Worm (Caenorhabditis elegans) whole organism, L4 larva: ENCODE results near the gene gln-5.

Experiments used
- D1046.2 ChIP-seq: fragments of 200-800 bp; sonication (Bioruptor generic); IDR thresholded peaks from 2 replicates; pipeline ENCODE4 v1.3.6; 2022; ENCODE audit warnings: missing genetic modification characterization, missing compliant biosample characterization
- F37D6.2 ChIP-seq: sonication (generic microtip); optimal IDR thresholded peaks from 2 replicates; lab custom pipeline; 2016; ENCODE audit warnings: mild to moderate bottlenecking, missing genetic modification characterization, missing compliant biosample characterization
- aha-1 ChIP-seq: fragments of 150-350 bp; peaks from one replicate; lab custom pipeline; 2014; ENCODE audit warnings: missing biosample characterization, missing genetic modification characterization
- attf-4 ChIP-seq: sonication (generic microtip); optimal IDR thresholded peaks from 3 replicates; lab custom pipeline; 2017; ENCODE audit warnings: missing biosample characterization, missing genetic modification characterization
- ceh-82 ChIP-seq: sonication (generic microtip); optimal IDR thresholded peaks from 2 replicates; lab custom pipeline; 2017; ENCODE audit warnings: missing biosample characterization, missing genetic modification characterization
- daf-16 ChIP-seq, 3 experiments: sonication (generic microtip); optimal IDR thresholded peaks; 2 replicates each; lab custom pipeline; 2016 to 2017; ENCODE audit warnings: missing genetic modification characterization in 3 of 3, missing genetic modification reagents in 3 of 3, mild to moderate bottlenecking in 2 of 3, missing compliant biosample characterization in 2 of 3, missing biosample characterization in 1 of 3, moderate library complexity in 1 of 3
- dmd-6 ChIP-seq: fragments of 200-800 bp; sonication (Bioruptor generic); IDR thresholded peaks from 2 replicates; pipeline ENCODE4 v1.3.6; 2022; ENCODE audit warnings: missing genetic modification reagents, missing genetic modification characterization, missing compliant biosample characterization
- dpl-1 ChIP-seq: fragments of 150-350 bp; optimal IDR thresholded peaks from 2 replicates; lab custom pipeline; 2014; ENCODE audit warnings: missing biosample characterization, missing genetic modification reagents, missing genetic modification characterization
- fkh-10 ChIP-seq: fragments of 150-350 bp; optimal IDR thresholded peaks from 2 replicates; lab custom pipeline; 2014; ENCODE audit warnings: missing biosample characterization, missing genetic modification reagents, missing genetic modification characterization
- hlh-11 ChIP-seq: fragments of 200-800 bp; sonication (Bioruptor generic); optimal IDR thresholded peaks from 2 replicates; lab custom pipeline; 2018; ENCODE audit warnings: mild to moderate bottlenecking, missing genetic modification characterization, missing compliant biosample characterization
- lin-38 ChIP-seq: fragments of 200-800 bp; sonication (Bioruptor generic); IDR thresholded peaks from 2 replicates; pipeline ENCODE4 v1.3.6; 2022; ENCODE audit warnings: missing genetic modification reagents, missing genetic modification characterization, missing compliant biosample characterization
- lin-39 ChIP-seq: fragments of 150-350 bp; optimal IDR thresholded peaks from 2 replicates; lab custom pipeline; 2014; ENCODE audit warnings: missing biosample characterization, missing genetic modification reagents, missing genetic modification characterization
- mxl-3 ChIP-seq: fragments of 200-800 bp; sonication (Bioruptor generic); optimal IDR thresholded peaks from 2 replicates; lab custom pipeline; 2018; ENCODE audit warnings: mild to moderate bottlenecking, missing genetic modification characterization, missing compliant biosample characterization
- nhr-28 ChIP-seq: fragments of 150-350 bp; optimal IDR thresholded peaks from 2 replicates; lab custom pipeline; 2014; ENCODE audit warnings: missing biosample characterization, missing genetic modification characterization
- nhr-76 ChIP-seq: fragments of 150-350 bp; optimal IDR thresholded peaks from 2 replicates; lab custom pipeline; 2014; ENCODE audit warnings: missing biosample characterization, missing genetic modification characterization
- php-3 ChIP-seq: fragments of 200-800 bp; sonication (Bioruptor generic); IDR thresholded peaks from 2 replicates; pipeline ENCODE4 v1.3.6; 2022; ENCODE audit warnings: missing genetic modification reagents, missing genetic modification characterization, missing compliant biosample characterization
- pqm-1 ChIP-seq: sonication (generic microtip); optimal IDR thresholded peaks from 2 replicates; lab custom pipeline; 2017; ENCODE audit warnings: missing biosample characterization, missing genetic modification characterization
- rbr-2 ChIP-seq: sonication (generic microtip); optimal IDR thresholded peaks from 2 replicates; lab custom pipeline; 2016; ENCODE audit warnings: missing genotype, missing genetic modification characterization, missing compliant biosample characterization
- skn-1 ChIP-seq: fragments of 150-350 bp; optimal IDR thresholded peaks from 2 replicates; lab custom pipeline; 2014; ENCODE audit warnings: missing biosample characterization, missing genetic modification characterization
- snpc-1.2 ChIP-seq: fragments of 200-800 bp; sonication (Bioruptor generic); IDR thresholded peaks from 2 replicates; pipeline ENCODE4 v1.3.6; 2022; ENCODE audit warnings: missing genetic modification reagents, missing genetic modification characterization, missing compliant biosample characterization
- unc-130 ChIP-seq: sonication (generic microtip); optimal IDR thresholded peaks from 2 replicates; lab custom pipeline; 2016; ENCODE audit warnings: missing genetic modification reagents, missing genetic modification characterization, missing compliant biosample characterization
- unc-62 ChIP-seq, 3 experiments: fragments of 150-350 bp in 1 of 3; sonication (generic microtip); optimal IDR thresholded peaks in 2 of 3; peaks in 1 of 3; 1 replicate in 1 of 3; 2 replicates in 2 of 3; lab custom pipeline; 2014 to 2017; ENCODE audit warnings: missing biosample characterization in 3 of 3, missing genetic modification characterization in 3 of 3, missing genetic modification reagents in 3 of 3, missing genotype in 1 of 3
- zag-1 ChIP-seq: fragments of 150-350 bp; optimal IDR thresholded peaks from 2 replicates; lab custom pipeline; 2014; ENCODE audit warnings: missing biosample characterization, missing genetic modification characterization

Gene gln-5

DNA sequence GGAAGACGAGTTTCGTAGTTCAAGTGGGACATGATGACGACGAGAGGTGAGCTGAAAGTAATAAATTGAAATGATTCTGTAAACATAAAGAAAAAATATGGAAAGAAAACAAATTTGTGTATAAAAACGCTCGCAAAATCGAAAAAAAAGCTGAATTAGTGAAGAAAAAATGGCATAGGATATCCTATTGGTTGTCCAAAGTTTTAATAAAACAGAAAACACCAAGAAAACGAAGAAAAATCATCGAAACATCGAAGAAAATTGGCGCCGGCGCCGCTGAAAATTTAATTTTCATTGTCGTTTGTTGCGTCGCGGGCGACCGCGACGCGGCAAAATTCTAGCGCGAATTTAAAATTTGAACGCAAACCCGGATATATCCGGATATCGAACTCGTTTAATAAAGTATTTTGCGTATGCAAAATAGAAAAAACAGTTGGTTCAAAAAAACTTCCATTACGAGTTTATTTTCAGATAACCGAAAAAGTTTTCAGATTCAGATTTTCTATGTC is at the start of gene gln-5:
TSS of gene gln-5 (minus strand) at position 51 of the 509 bp plus-strand sequence.
- TF ChIP-seq lin-38 (GFP tag; lab: Robert Waterston, UW) (peak; percentile 64), aha-1 (tag; lab: Kevin White, UChicago) (peak; percentile 34), snpc-1.2 (0 out of 2 replicates have a peak, but pooled peaks have one; percentile 45), lin-39 (tag; lab: Kevin White, UChicago) (no peak)

DNA sequence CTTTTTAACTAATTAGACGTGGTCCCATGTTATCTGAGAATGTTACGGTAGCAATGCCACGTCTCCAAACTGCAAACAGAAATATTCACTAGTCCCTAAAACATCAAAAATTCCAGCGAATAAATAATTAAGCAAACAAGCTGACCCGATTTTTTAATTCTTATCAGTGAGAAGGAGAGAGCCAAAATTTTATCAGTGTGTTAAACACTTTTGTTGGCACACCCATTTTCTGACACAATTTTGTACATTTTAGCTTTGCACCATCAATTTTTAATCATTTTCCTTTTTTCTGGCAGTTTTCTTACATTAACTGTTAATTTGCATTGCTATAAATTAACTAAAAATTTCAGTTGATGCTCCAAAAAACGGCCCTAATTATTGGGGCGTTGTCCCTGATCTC is 47.0 kb upstream of the gln-5 start, which contains the start of gene C49C3.4:
TSS of gene C49C3.4 (plus strand) at position 351 of the 400 bp plus-strand sequence.
- TF ChIP-seq dmd-6 (GFP tag; lab: Robert Waterston, UW) (peak; percentile 28; the same call in 1 of the 2 replicates), pqm-1 (tag; lab: Kevin White, UChicago) (peak; percentile 96), skn-1 (tag; lab: Kevin White, UChicago) (no peak), hlh-11 (tag; lab: Kevin White, UChicago) (peak; percentile 7), dpl-1 (GFP tag; lab: Kevin White, UChicago) (no peak), zag-1 (tag; lab: Kevin White, UChicago) (no peak), daf-16 (GFP tag; optimal IDR thresholded peaks at IDR 0.05; lab: Kevin White, UChicago) (no peak), daf-16 (tag; optimal IDR thresholded peaks at IDR 0.05; lab: Kevin White, UChicago) (peak; percentile 35), nhr-28 (tag; lab: Kevin White, UChicago) (peak; percentile 79), attf-4 (tag; lab: Kevin White, UChicago) (no peak)

DNA sequence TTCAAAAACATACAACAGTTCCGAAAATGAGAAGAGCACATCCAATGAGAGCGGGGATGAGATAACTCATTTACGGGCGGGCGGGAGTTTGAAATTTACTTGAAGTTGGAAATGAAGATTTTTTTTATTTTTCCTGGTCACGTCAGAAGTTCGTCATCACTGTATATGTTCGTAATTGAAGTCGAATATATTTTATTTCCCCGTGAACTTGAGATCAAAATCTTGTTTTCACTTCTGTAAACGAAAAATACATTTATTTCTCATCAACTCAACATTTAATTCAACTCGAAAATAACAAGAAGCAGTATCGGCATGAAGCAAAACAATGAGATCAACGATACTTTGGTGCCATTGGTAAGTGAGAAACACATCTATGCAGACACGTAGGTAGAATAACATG is 42.9 kb upstream of the gln-5 start, which contains the start of gene C49C3.20:
TSS of gene C49C3.20 (minus strand) at position 101 of the 400 bp plus-strand sequence.
- TF ChIP-seq aha-1 (tag; lab: Kevin White, UChicago) (peak; percentile 60), nhr-76 (tag; lab: Kevin White, UChicago) (no peak)

DNA sequence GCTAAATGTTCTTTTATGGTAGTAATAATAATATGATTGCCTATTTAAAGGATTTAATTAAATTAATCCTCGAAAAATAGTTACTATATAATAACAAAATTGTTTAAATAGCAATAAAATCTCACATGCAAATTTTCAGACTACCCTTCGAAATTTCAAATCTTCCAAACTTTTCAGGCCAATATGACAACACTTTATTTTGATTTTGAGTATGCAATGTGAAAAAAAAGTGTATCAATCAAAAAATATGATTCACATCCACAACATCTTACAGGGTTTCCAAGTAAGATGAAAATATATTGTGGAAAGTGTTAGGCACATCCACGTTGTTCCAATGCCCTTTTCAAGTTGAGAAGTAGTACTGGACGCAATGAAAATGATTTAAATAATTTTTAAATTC is 38.4 kb upstream of the gln-5 start, which contains the start of gene snf-9:
TSS of gene snf-9 (plus strand) at position 301 of the 400 bp plus-strand sequence.
- TF ChIP-seq mxl-3 (GFP tag; lab: Kevin White, UChicago) (no peak), unc-62 (GFP tag; optimal IDR thresholded peaks at IDR 0.05 in 1 of 2; lab: Kevin White, UChicago) (peak in 1 of 2 experiments; percentile 15), unc-62 (tag; optimal IDR thresholded peaks at IDR 0.05; lab: Kevin White, UChicago) (no peak)
- TF ChIP-seq, all 104 proteins: peak for 1

DNA sequence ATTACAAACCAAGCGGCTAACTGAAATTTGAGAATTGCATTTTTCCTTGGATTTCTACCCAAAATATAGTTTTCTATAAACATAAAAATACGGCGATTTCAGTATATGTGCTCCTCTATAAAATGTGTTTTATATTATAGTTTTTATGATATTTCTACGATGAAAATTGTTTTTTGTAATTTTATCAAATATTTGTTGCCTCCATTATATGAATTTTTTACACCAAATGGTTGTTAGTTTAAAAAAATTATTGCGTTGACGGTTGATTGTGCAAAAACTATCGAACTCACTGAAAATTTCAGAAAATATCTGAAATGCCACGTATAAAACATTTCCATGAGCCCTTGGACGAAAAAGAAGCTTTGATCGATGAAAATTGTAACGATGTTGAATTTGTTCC is 34.8 kb upstream of the gln-5 start, which contains the start of gene T28F3.9:
TSS of gene T28F3.9 (plus strand) at position 301 of the 400 bp plus-strand sequence.
- TF ChIP-seq unc-130 (GFP tag; lab: Kevin White, UChicago) (no peak), F37D6.2 (tag; lab: Kevin White, UChicago) (no peak)

DNA sequence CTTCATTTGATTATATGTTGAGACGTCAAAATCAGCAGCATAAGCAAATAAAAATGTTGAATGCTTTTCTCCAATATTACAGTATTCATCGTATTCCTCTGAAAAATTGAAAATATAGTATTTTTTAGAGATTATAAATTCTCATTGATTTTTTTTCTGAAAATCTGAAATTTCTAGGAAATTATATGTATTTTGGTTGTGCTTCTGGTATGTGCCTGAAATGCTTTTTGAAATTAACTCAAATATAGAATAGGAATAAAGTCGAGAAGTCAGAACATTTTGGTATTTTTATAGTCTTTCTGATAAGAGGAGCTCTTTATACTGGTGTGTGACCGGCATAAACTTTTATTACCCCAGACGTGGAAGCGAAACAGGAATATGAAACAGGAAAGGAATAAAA is 33.8 kb upstream of the gln-5 start, which contains the start of gene T28F3.8:
TSS of gene T28F3.8 (minus strand) at position 101 of the 400 bp plus-strand sequence.
- peak; percentile 82 for TF ChIP-seq php-3 (GFP tag; lab: Robert Waterston, UW)
- TF ChIP-seq, all 104 proteins: peak for 1; not testable (repeated sequence) for 103

DNA sequence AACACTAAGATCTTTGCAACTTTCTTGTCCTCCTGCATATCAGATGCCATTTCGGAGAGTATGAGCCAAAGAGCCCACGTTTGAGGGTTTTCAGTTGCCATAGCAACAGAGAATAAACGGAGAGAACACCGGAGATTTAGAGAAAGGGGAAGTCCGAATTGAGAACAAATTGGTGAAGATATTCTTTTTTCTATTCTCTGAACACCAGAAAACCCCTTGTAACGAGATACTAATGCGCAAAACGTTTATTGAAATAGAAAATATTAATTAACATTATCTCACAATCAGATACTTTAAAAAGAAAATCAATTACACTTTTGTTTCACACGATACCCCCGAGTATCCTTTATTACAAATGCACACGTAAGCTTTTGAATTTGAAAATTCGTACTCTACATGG is 28.5 kb upstream of the gln-5 start, which contains the start of gene ifta-2:
TSS of gene ifta-2 (minus strand) at position 101 of the 400 bp plus-strand sequence.
- TF ChIP-seq unc-62 (GFP tag; optimal IDR thresholded peaks at IDR 0.05 in 1 of 2; lab: Kevin White, UChicago) (peak in 1 of 2 experiments; percentile 72), unc-62 (tag; optimal IDR thresholded peaks at IDR 0.05; lab: Kevin White, UChicago) (no peak), D1046.2 (GFP tag; lab: Robert Waterston, UW) (no peak)
- TF ChIP-seq, all 104 proteins: peak for 1

DNA sequence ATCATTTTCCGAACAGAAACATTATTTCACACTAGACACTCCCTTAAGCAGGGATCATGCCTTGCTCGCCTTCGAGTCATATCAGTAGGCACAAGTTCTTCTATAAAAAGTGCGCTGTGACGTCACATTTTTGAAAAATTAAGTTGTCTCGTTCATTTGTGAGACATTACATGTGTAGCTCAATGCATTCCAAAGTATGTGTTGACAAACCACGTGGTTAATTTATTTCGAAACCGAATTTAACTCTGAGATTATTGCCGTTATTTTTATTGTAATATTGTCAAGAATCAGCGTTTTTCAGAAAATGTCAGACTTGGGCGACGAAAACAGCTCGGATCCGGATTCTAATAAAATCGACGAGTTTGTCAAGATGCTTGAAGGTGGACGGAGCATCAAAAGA is 21.0 kb upstream of the gln-5 start, which contains the start of gene T28F3.5:
TSS of gene T28F3.5 (plus strand) at position 301 of the 400 bp plus-strand sequence.
- TF ChIP-seq aha-1 (tag; lab: Kevin White, UChicago) (peak; percentile 1), ceh-82 (tag; lab: Kevin White, UChicago) (no peak)

DNA sequence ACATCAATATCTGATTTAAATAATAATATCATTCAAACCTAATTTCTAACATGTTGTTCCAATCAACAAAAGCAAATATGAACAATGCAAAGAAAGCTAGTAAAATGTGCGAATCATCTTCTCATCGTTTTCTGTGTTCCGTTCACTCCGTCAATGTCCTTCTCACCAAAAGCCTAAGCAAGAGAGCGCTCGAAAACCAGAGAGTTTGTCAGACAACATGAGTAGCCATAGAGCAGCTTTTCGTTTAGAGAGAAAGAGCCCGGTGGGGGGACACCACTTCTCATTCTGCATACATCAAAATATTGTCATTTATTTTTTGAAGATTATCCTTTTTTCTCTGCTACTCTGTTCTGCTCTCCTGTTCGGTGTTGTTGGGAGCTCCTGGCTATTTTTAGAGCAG is 20.2 kb upstream of the gln-5 start:
- TF ChIP-seq rbr-2 (tag; lab: Kevin White, UChicago), result peak; percentile 38
- no peak for TF ChIP-seq lin-39 (tag; lab: Kevin White, UChicago)
- TF ChIP-seq fkh-10 (GFP tag; lab: Kevin White, UChicago), result peak; percentile 20
